Worm (Caenorhabditis elegans): ENCODE data around the gene hdl-2.

DNA sequence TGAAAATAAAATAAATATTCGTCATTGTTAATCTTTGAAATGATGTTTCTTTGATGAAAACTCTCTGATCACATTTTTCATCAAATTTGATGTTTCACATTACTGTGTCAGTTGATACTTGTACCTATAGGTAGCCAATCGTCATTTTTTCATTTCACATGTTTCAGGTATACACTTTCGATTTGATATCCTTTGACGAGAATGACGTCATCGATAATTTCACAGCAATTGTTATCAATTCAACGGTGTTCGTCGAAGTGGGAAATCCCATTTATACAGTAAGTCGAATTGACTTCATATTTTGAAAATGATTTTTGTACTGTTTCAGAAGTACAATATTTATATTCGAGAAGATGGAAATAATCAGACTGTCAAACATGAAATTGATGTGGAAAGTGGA is 40.2 kb downstream of the hdl-2 start:
- TF ChIP-seq elt-3 (tag; optimal IDR thresholded peaks at IDR 0.05) (no peak), fos-1 (tag; optimal IDR thresholded peaks at IDR 0.05) (no peak), mab-5 (tag; optimal IDR thresholded peaks at IDR 0.05) (no peak)
